Worm (Caenorhabditis elegans): ENCODE results near the gene T08G5.3.
A peak's percentile ranks its signal among the peaks of the same experiment; 100 is the strongest.
"Not testable (repeated sequence)": the region's sequence is repeated elsewhere in the genome, so short reads cannot be mapped to it uniquely, and the experiment has no call there.

Gene T08G5.3

ce11 chrV:14064422-14064821, 37.1 kb upstream of the T08G5.3 start, which contains the start of gene D1086.21:
Gene D1086.21 (plus strand): TSS chrV:14064722.
- no peak for TF ChIP-seq fax-1 (tag; optimal IDR thresholded peaks at IDR 0.05)
- TF ChIP-seq pax-1 (tag; optimal IDR thresholded peaks at IDR 0.05): no peak
- TF ChIP-seq che-1 (tag; optimal IDR thresholded peaks at IDR 0.05): no peak
- TF ChIP-seq F13H6.1 (tag; optimal IDR thresholded peaks at IDR 0.05): no peak
- TF ChIP-seq ahr-1 (tag; optimal IDR thresholded peaks at IDR 0.05): no peak
- no peak for TF ChIP-seq pros-1 (tag; optimal IDR thresholded peaks at IDR 0.05)
- TF ChIP-seq ceh-48 (tag; optimal IDR thresholded peaks at IDR 0.05): no peak
- TF ChIP-seq ceh-2 (tag; optimal IDR thresholded peaks at IDR 0.05): no peak
- TF ChIP-seq nfya-1 (tag; optimal IDR thresholded peaks at IDR 0.05): no peak
- TF ChIP-seq hlh-30 (tag; optimal IDR thresholded peaks at IDR 0.05; ENCODE audit: insufficient read depth): no peak
- no peak for TF ChIP-seq madf-2 (tag; optimal IDR thresholded peaks at IDR 0.05)
- no peak for TF ChIP-seq nhr-232 (tag; optimal IDR thresholded peaks at IDR 0.05)
- no peak for TF ChIP-seq rnt-1 (tag; optimal IDR thresholded peaks at IDR 0.05)
- no peak for TF ChIP-seq elt-2 (tag; optimal IDR thresholded peaks at IDR 0.05)
- no peak for TF ChIP-seq nhr-11 (tag; optimal IDR thresholded peaks at IDR 0.05)
- no peak for TF ChIP-seq pha-2 (tag; optimal IDR thresholded peaks at IDR 0.05)
- TF ChIP-seq unc-3 (GFP tag; conservative IDR thresholded peaks at IDR 0.05): no peak
- TF ChIP-seq unc-3 (tag; optimal IDR thresholded peaks at IDR 0.05): no peak

- peak; percentile 94 for TF ChIP-seq nfya-1 (tag; optimal IDR thresholded peaks at IDR 0.05)
- TF ChIP-seq ama-1 (optimal IDR thresholded peaks at IDR 0.05): no peak
Measured at ce11 chrV:14063980-14064379, 36.7 kb upstream of the T08G5.3 start.

- TF ChIP-seq ceh-24 (tag; optimal IDR thresholded peaks at IDR 0.05): no peak
- no peak for TF ChIP-seq K02D7.2 (tag; optimal IDR thresholded peaks at IDR 0.05)
- no peak for TF ChIP-seq syd-9 (tag; optimal IDR thresholded peaks at IDR 0.05)
- no peak for TF ChIP-seq fax-1 (tag; optimal IDR thresholded peaks at IDR 0.05)
- TF ChIP-seq pqm-1 (tag; optimal IDR thresholded peaks at IDR 0.05): no peak
- no peak for TF ChIP-seq eyg-1 (tag; optimal IDR thresholded peaks at IDR 0.05)
- TF ChIP-seq madf-2 (tag; optimal IDR thresholded peaks at IDR 0.05): no peak
- TF ChIP-seq sox-4 (tag; optimal IDR thresholded peaks at IDR 0.05): no peak
- TF ChIP-seq elt-2 (tag; optimal IDR thresholded peaks at IDR 0.05): no peak
- TF ChIP-seq unc-55 (GFP tag; optimal IDR thresholded peaks at IDR 0.05): no peak
- TF ChIP-seq lim-6 (tag; optimal IDR thresholded peaks at IDR 0.05): no peak
- TF ChIP-seq ceh-18 (tag; optimal IDR thresholded peaks at IDR 0.05): no peak
- no peak for TF ChIP-seq unc-3 (GFP tag; conservative IDR thresholded peaks at IDR 0.05)
- TF ChIP-seq unc-3 (tag; optimal IDR thresholded peaks at IDR 0.05): no peak
- TF ChIP-seq ets-4 (tag; optimal IDR thresholded peaks at IDR 0.05): no peak
- no peak for TF ChIP-seq ceh-31 (tag; optimal IDR thresholded peaks at IDR 0.05)
- TF ChIP-seq ceh-19 (GFP tag; optimal IDR thresholded peaks at IDR 0.05): no peak
- no peak for TF ChIP-seq nhr-232 (tag; optimal IDR thresholded peaks at IDR 0.05)
Measured at ce11 chrV:14057540-14057939, 30.3 kb upstream of the T08G5.3 start, which contains the start of gene F58D12.3. Gene F58D12.3 (plus strand): TSS chrV:14057840.

DNA sequence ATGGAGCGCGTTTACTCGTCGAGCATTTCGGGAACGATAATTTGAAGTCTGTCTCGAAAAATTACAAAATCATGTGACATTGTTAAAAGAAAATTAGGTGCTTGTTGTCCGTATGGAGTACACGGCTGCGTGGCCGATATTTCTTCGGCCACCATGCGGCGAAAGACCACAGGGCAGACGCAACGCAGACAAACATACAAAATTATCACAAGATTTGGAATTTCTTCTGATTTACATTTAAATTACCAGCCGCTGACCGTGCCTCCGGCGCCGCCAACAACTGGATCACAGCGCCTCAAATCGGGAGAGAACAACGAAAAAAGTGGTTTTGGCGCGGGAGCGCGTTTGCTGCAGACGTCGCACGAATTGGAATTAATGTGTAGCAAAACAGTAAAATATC, 27.8 kb upstream of the T08G5.3 start:
- TF ChIP-seq unc-55 (GFP tag; optimal IDR thresholded peaks at IDR 0.05): peak; percentile 39
- TF ChIP-seq ceh-34 (tag; optimal IDR thresholded peaks at IDR 0.05): peak; percentile 3
- TF ChIP-seq unc-42 (tag; optimal IDR thresholded peaks at IDR 0.05): peak; percentile 66
- TF ChIP-seq ets-4 (tag; optimal IDR thresholded peaks at IDR 0.05): peak; percentile 97
- TF ChIP-seq zip-5 (tag; optimal IDR thresholded peaks at IDR 0.05): peak; percentile 75
- TF ChIP-seq elt-2 (tag; optimal IDR thresholded peaks at IDR 0.05): peak; percentile 58
- TF ChIP-seq C08G9.2 (tag; optimal IDR thresholded peaks at IDR 0.05): peak; percentile 99
- TF ChIP-seq hlh-8 (tag; optimal IDR thresholded peaks at IDR 0.05): peak; percentile 85
- peak; percentile 92 for TF ChIP-seq ceh-31 (tag; optimal IDR thresholded peaks at IDR 0.05)
- TF ChIP-seq ztf-16 (tag; optimal IDR thresholded peaks at IDR 0.05): peak; percentile 16
- TF ChIP-seq rnt-1 (tag; optimal IDR thresholded peaks at IDR 0.05): peak; percentile 84
- TF ChIP-seq dmd-4 (tag; optimal IDR thresholded peaks at IDR 0.05; ENCODE audit: borderline replicate concordance): peak; percentile 43
- TF ChIP-seq tbx-7 (tag; optimal IDR thresholded peaks at IDR 0.05): peak; percentile 91
- peak; percentile 83 for TF ChIP-seq mec-3 (tag; optimal IDR thresholded peaks at IDR 0.05; ENCODE audit: borderline replicate concordance)
- peak; percentile 35 for TF ChIP-seq lim-6 (tag; optimal IDR thresholded peaks at IDR 0.05)
- peak; percentile 66 for TF ChIP-seq sdc-2 (tag; optimal IDR thresholded peaks at IDR 0.05)
- TF ChIP-seq F13H6.1 (tag; optimal IDR thresholded peaks at IDR 0.05): peak; percentile 53
- peak; percentile 54 for TF ChIP-seq fax-1 (tag; optimal IDR thresholded peaks at IDR 0.05)
- TF ChIP-seq hlh-30 (tag; optimal IDR thresholded peaks at IDR 0.05; ENCODE audit: insufficient read depth): peak; percentile 90
- TF ChIP-seq pqm-1 (tag; optimal IDR thresholded peaks at IDR 0.05): peak; percentile 44
- TF ChIP-seq dve-1 (tag; optimal IDR thresholded peaks at IDR 0.05): peak; percentile 9
- peak; percentile 76 for TF ChIP-seq ceh-18 (tag; optimal IDR thresholded peaks at IDR 0.05)
- TF ChIP-seq unc-3 (GFP tag; conservative IDR thresholded peaks at IDR 0.05): 0 out of 2 replicates have a peak, but pooled peaks have one; percentile 40
- not testable (repeated sequence) for TF ChIP-seq unc-3 (tag; optimal IDR thresholded peaks at IDR 0.05)
- TF ChIP-seq fkh-6 (tag; optimal IDR thresholded peaks at IDR 0.05): peak; percentile 50
- TF ChIP-seq ref-2 (tag; optimal IDR thresholded peaks at IDR 0.05): peak; percentile 91
- TF ChIP-seq hlh-6 (tag; optimal IDR thresholded peaks at IDR 0.05): peak; percentile 62
- peak; percentile 37 for TF ChIP-seq nfya-1 (tag; optimal IDR thresholded peaks at IDR 0.05)
- peak; percentile 65 for TF ChIP-seq ceh-14 (tag; optimal IDR thresholded peaks at IDR 0.05)
